Fruit fly (Drosophila melanogaster): ENCODE measurements around the gene alph.

- TF ChIP-seq Pif1A (GFP tag; optimal IDR thresholded peaks at IDR 0.05) (no peak), rn (GFP tag; IDR thresholded peaks at IDR 0.05) (no peak), CG4496 (GFP tag; IDR thresholded peaks at IDR 0.05) (no peak), CG14655 (GFP tag; optimal IDR thresholded peaks at IDR 0.05) (no peak), CG17806 (tag; optimal IDR thresholded peaks at IDR 0.05) (no peak), EcR (GFP tag; optimal IDR thresholded peaks at IDR 0.05) (no peak), CG15710 (tag; optimal IDR thresholded peaks at IDR 0.05) (no peak)
Measured at dm6 chr3R:29560418-29560817, 31.2 kb upstream of the alph start.
